Fruit fly (Drosophila melanogaster) whole organism, wandering third instar larva: ENCODE results near the gene CG13280.

Experiments used
- CG9705 ChIP-seq: fragments of 200-800 bp; sonication (Bioruptor generic); optimal IDR thresholded peaks from 2 replicates; lab custom pipeline; 2018; ENCODE audit warnings: missing biosample characterization, mild to moderate bottlenecking, missing genetic modification characterization
- GATAd ChIP-seq: sonication (Bioruptor generic); optimal IDR thresholded peaks from 2 replicates; lab custom pipeline; 2016; ENCODE audit warnings: missing biosample characterization, missing genetic modification characterization
- HLH106 ChIP-seq: fragments of 200-800 bp; optimal IDR thresholded peaks from 3 replicates; lab custom pipeline; 2019; ENCODE audit warnings: missing biosample characterization, mild to moderate bottlenecking, missing genetic modification characterization, moderate library complexity
- Hr78 ChIP-seq: fragments of >200 bp; optimal IDR thresholded peaks from 2 replicates; lab custom pipeline; 2017; ENCODE audit warnings: missing biosample characterization, missing genetic modification characterization
- Hr83 ChIP-seq: fragments of 200-300 bp; sonication (Bioruptor generic); optimal IDR thresholded peaks from 2 replicates; lab custom pipeline; 2016; ENCODE audit warnings: missing biosample characterization, mild to moderate bottlenecking, missing genetic modification characterization, moderate library complexity; ENCODE audit not compliant: poor library complexity, severe bottlenecking
- Rel ChIP-seq, 2 experiments: fragments of 200-800 bp; sonication (Bioruptor generic) in 1 of 2; optimal IDR thresholded peaks; 2 replicates in 1 of 2; 3 replicates in 1 of 2; lab custom pipeline; 2016 to 2019; ENCODE audit warnings: mild to moderate bottlenecking in 2 of 2, missing biosample characterization in 2 of 2, missing genetic modification characterization in 2 of 2, moderate library complexity in 1 of 2
- Sp1 ChIP-seq: fragments of 200-800 bp; sonication (Bioruptor generic); optimal IDR thresholded peaks from 3 replicates; lab custom pipeline; 2019; ENCODE audit warnings: missing biosample characterization, mild to moderate bottlenecking, missing genetic modification characterization, moderate library complexity
- br ChIP-seq: fragments of 200-800 bp; sonication (Bioruptor generic); optimal IDR thresholded peaks from 2 replicates; lab custom pipeline; 2016; ENCODE audit warnings: missing biosample characterization, missing genetic modification characterization
- fru ChIP-seq: fragments of 200-800 bp; sonication (Bioruptor generic); optimal IDR thresholded peaks from 3 replicates; lab custom pipeline; 2016; ENCODE audit warnings: missing biosample characterization, mild to moderate bottlenecking, missing genetic modification characterization
- jim ChIP-seq: fragments of 175-275, 200-325 bp; sonication (Bioruptor generic); optimal IDR thresholded peaks from 2 replicates; lab custom pipeline; 2016; ENCODE audit warnings: missing biosample characterization, mild to moderate bottlenecking, missing genetic modification characterization
- pan ChIP-seq: fragments of >200 bp; optimal IDR thresholded peaks from 2 replicates; lab custom pipeline; 2017
- sage ChIP-seq: fragments of 200-800 bp; sonication (Bioruptor generic); optimal IDR thresholded peaks from 2 replicates; lab custom pipeline; 2016; ENCODE audit warnings: missing biosample characterization, mild to moderate bottlenecking, missing genetic modification characterization
- usp ChIP-seq: fragments of >200 bp; optimal IDR thresholded peaks from 2 replicates; lab custom pipeline; 2017; ENCODE audit warnings: missing biosample characterization, missing genetic modification characterization

DNA sequence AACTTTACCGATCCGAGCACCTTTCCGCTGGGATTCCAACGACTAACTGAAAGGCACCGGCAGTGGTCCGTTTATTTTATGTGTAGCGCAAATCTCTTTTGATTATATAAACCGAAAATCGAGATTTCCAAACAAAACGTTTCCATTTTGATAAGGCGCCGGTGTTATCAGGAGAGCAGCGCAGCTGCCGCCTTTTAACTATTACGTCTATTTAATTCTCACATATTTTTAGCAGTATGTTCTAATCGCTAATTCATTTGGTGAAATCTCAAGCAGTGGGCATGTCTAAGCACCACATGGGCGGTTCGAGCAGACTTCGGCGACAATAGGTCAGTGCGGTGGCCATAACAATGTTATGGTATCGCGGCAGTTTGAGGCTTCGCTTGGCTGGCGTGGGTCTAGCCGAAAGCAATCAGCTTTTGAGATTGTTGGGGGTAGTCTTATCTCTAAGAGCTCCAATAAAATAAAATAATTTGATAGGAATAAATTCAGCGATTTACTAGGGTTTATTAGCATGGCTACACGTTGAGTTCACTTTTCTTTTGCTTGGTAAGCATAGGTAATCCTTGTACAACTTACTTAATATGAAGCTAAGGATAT lies 30.1 kb downstream of the CG13280 start, which contains the start of gene Cyt-b5-r:
- TF ChIP-seq fru (GFP tag; lab: Kevin White, UChicago) (no peak), sage (no peak), CG9705 (GFP tag; lab: Kevin White, UChicago) (no peak), Hr83 (no peak), GATAd (no peak), usp (GFP tag; lab: Kevin White, UChicago) (no peak), jim (GFP tag; lab: Kevin White, UChicago) (no peak), pan (lab: Kevin White, UChicago) (no peak), br (GFP tag; lab: Kevin White, UChicago) (peak; percentile 21), Sp1 (GFP tag; lab: Kevin White, UChicago) (no peak), HLH106 (tag; lab: Kevin White, UChicago) (no peak), Hr78 (GFP tag; lab: Kevin White, UChicago) (no peak), Rel (GFP tag; optimal IDR thresholded peaks at IDR 0.05; lab: Kevin White, UChicago) (no peak), Rel (tag; optimal IDR thresholded peaks at IDR 0.05; lab: Kevin White, UChicago) (no peak)
